Worm (Caenorhabditis elegans): ENCODE results near the gene F38A1.13.

The F38A1.13 gene

ce11 chrIV:1255632-1256031 lies 9.4 kb upstream of the F38A1.13 start, which contains the start of gene clec-167:
clec-167 (minus strand) TSS chrIV:1255732.
- TF ChIP-seq elt-3 (tag; optimal IDR thresholded peaks at IDR 0.05) (no peak), dmd-4 (tag; optimal IDR thresholded peaks at IDR 0.05) (no peak), gmeb-1 (tag; optimal IDR thresholded peaks at IDR 0.05) (no peak), nhr-25 (tag; optimal IDR thresholded peaks at IDR 0.05) (no peak), sma-9 (GFP tag; optimal IDR thresholded peaks at IDR 0.05) (no peak), sma-9 (tag; optimal IDR thresholded peaks at IDR 0.05) (no peak), fos-1 (tag; optimal IDR thresholded peaks at IDR 0.05) (no peak), Y55F3AM.14 (GFP tag; optimal IDR thresholded peaks at IDR 0.05) (no peak), mdl-1 (tag; optimal IDR thresholded peaks at IDR 0.05) (no peak), ztf-11 (tag; optimal IDR thresholded peaks at IDR 0.05) (no peak), ceh-82 (tag; optimal IDR thresholded peaks at IDR 0.05) (no peak), nhr-129 (tag; optimal IDR thresholded peaks at IDR 0.05) (no peak), nhr-10 (tag; optimal IDR thresholded peaks at IDR 0.05) (no peak), alr-1 (tag; optimal IDR thresholded peaks at IDR 0.05) (no peak), ztf-1 (GFP tag; conservative IDR thresholded peaks at IDR 0.05) (no peak), ztf-4 (tag; optimal IDR thresholded peaks at IDR 0.05) (no peak)

ce11 chrIV:1256723-1257122 lies 8.3 kb upstream of the F38A1.13 start, which contains the start of gene clec-168:
clec-168 (plus strand) TSS chrIV:1256969.
- TF ChIP-seq lin-39 (tag; optimal IDR thresholded peaks at IDR 0.05): no peak
- TF ChIP-seq unc-39 (tag; optimal IDR thresholded peaks at IDR 0.05): no peak
- no peak for TF ChIP-seq Y55F3AM.14 (GFP tag; optimal IDR thresholded peaks at IDR 0.05)
- no peak for TF ChIP-seq gmeb-1 (tag; optimal IDR thresholded peaks at IDR 0.05)
- TF ChIP-seq unc-55 (GFP tag; optimal IDR thresholded peaks at IDR 0.05): no peak
- peak; percentile 67 for TF ChIP-seq fos-1 (tag; optimal IDR thresholded peaks at IDR 0.05)
- no peak for TF ChIP-seq snpc-4 (tag; optimal IDR thresholded peaks at IDR 0.05)
- TF ChIP-seq mbf-1 (tag; optimal IDR thresholded peaks at IDR 0.05): no peak

ce11 chrIV:1260474-1260873 lies 4.6 kb upstream of the F38A1.13 start:
- peak; percentile 42 for TF ChIP-seq snpc-4 (tag; optimal IDR thresholded peaks at IDR 0.05)
- no peak for TF ChIP-seq nhr-129 (tag; optimal IDR thresholded peaks at IDR 0.05)
- TF ChIP-seq zag-1 (tag; optimal IDR thresholded peaks at IDR 0.05): no peak
- no peak for TF ChIP-seq fos-1 (tag; optimal IDR thresholded peaks at IDR 0.05)
- TF ChIP-seq mbf-1 (tag; optimal IDR thresholded peaks at IDR 0.05): no peak
- no peak for TF ChIP-seq ztf-11 (tag; optimal IDR thresholded peaks at IDR 0.05)
- TF ChIP-seq ztf-1 (GFP tag; conservative IDR thresholded peaks at IDR 0.05): no peak
- no peak for TF ChIP-seq lin-39 (tag; optimal IDR thresholded peaks at IDR 0.05)

ce11 chrIV:1261024-1261423 lies 4.0 kb upstream of the F38A1.13 start, which contains the start of gene clec-169:
clec-169 (plus strand) TSS chrIV:1261324.
- TF ChIP-seq mdl-1 (tag; optimal IDR thresholded peaks at IDR 0.05): no peak

ce11 chrIV:1261930-1262329 lies 3.1 kb upstream of the F38A1.13 start:
- TF ChIP-seq ama-1 (optimal IDR thresholded peaks at IDR 0.05): no peak
- no peak for TF ChIP-seq blmp-1 (tag; optimal IDR thresholded peaks at IDR 0.05; ENCODE audit: insufficient read depth)
- TF ChIP-seq sem-4 (tag; optimal IDR thresholded peaks at IDR 0.05): no peak

- peak; percentile 26 for TF ChIP-seq crh-2 (tag; optimal IDR thresholded peaks at IDR 0.05)
- peak; percentile 35 for TF ChIP-seq gmeb-1 (tag; optimal IDR thresholded peaks at IDR 0.05)
- TF ChIP-seq fos-1 (tag; optimal IDR thresholded peaks at IDR 0.05): peak; percentile 98
- TF ChIP-seq lin-11 (tag; optimal IDR thresholded peaks at IDR 0.05): no peak
- TF ChIP-seq R02D3.7 (tag; optimal IDR thresholded peaks at IDR 0.05): no peak
- peak; percentile 27 for TF ChIP-seq sma-9 (GFP tag; optimal IDR thresholded peaks at IDR 0.05)
- no peak for TF ChIP-seq sma-9 (tag; optimal IDR thresholded peaks at IDR 0.05)
Observed at ce11 chrIV:1266138-1266537, 1.1 kb downstream of the F38A1.13 start.

- TF ChIP-seq nhr-11 (tag; optimal IDR thresholded peaks at IDR 0.05): no peak
- no peak for TF ChIP-seq dmd-4 (tag; optimal IDR thresholded peaks at IDR 0.05)
- peak; percentile 75 for TF ChIP-seq fos-1 (tag; optimal IDR thresholded peaks at IDR 0.05)
Observed at ce11 chrIV:1266724-1267123, 1.7 kb downstream of the F38A1.13 start, which contains the start of gene clec-170. clec-170 (plus strand) TSS chrIV:1266866.

Measured in whole organism, L2 larva.